Worm (Caenorhabditis elegans) whole organism, L2 larva: ENCODE measurements around the gene F59B1.2.
A peak's percentile ranks its signal among the peaks of the same experiment; 100 is the strongest.
"Not testable (repeated sequence)": the region's sequence is repeated elsewhere in the genome, so short reads cannot be mapped to it uniquely, and the experiment has no call there.

Experiments
- C34F6.9 ChIP-seq: fragments of 150-350 bp; optimal IDR thresholded peaks from 2 replicates; lab custom pipeline; 2014; ENCODE audit warnings: missing biosample characterization, missing genetic modification characterization
- F13H6.1 ChIP-seq: sonication (generic microtip); optimal IDR thresholded peaks from 2 replicates; lab custom pipeline; 2016; ENCODE audit warnings: missing genetic modification characterization, missing compliant biosample characterization
- ZK546.5 ChIP-seq: sonication (generic microtip); optimal IDR thresholded peaks from 2 replicates; lab custom pipeline; 2017; ENCODE audit warnings: missing biosample characterization, missing genetic modification characterization
- alr-1 ChIP-seq: fragments of 150-350 bp; optimal IDR thresholded peaks from 2 replicates; lab custom pipeline; 2014; ENCODE audit warnings: missing biosample characterization, missing genetic modification characterization
- aly-2 ChIP-seq: fragments of 150-350 bp; optimal IDR thresholded peaks from 2 replicates; lab custom pipeline; 2014; ENCODE audit warnings: missing biosample characterization, missing genetic modification characterization
- ceh-16 ChIP-seq: fragments of 150-350 bp; optimal IDR thresholded peaks from 2 replicates; lab custom pipeline; 2014; ENCODE audit warnings: missing biosample characterization, missing genetic modification characterization
- crh-2 ChIP-seq: sonication (generic microtip); optimal IDR thresholded peaks from 2 replicates; lab custom pipeline; 2017; ENCODE audit warnings: missing biosample characterization, missing genetic modification characterization
- dmd-4 ChIP-seq: sonication (generic microtip); optimal IDR thresholded peaks from 2 replicates; lab custom pipeline; 2017; ENCODE audit warnings: missing biosample characterization, missing genetic modification characterization
- elt-1 ChIP-seq: fragments of 150-350 bp; optimal IDR thresholded peaks from 2 replicates; lab custom pipeline; 2014; ENCODE audit warnings: missing biosample characterization, missing genetic modification characterization
- elt-3 ChIP-seq: sonication (generic microtip); optimal IDR thresholded peaks from 2 replicates; lab custom pipeline; 2017; ENCODE audit warnings: missing biosample characterization, missing genetic modification characterization
- fos-1 ChIP-seq: fragments of 150-350 bp; optimal IDR thresholded peaks from 2 replicates; lab custom pipeline; 2014; ENCODE audit warnings: missing biosample characterization, missing genetic modification characterization
- gmeb-1 ChIP-seq: fragments of 150-350 bp; optimal IDR thresholded peaks from 2 replicates; lab custom pipeline; 2014; ENCODE audit warnings: missing biosample characterization, missing genetic modification characterization
- lin-13 ChIP-seq: fragments of 150-350 bp; optimal IDR thresholded peaks from 2 replicates; lab custom pipeline; 2014; ENCODE audit warnings: missing biosample characterization, missing genetic modification reagents, missing genetic modification characterization
- lin-39 ChIP-seq: fragments of 150-350 bp; optimal IDR thresholded peaks from 2 replicates; lab custom pipeline; 2014; ENCODE audit warnings: missing biosample characterization, missing genetic modification reagents, missing genetic modification characterization
- lsy-2 ChIP-seq, 2 experiments: fragments of 150-350 bp in 1 of 2; sonication (generic microtip) in 1 of 2; optimal IDR thresholded peaks; 2 replicates each; lab custom pipeline; 2014 to 2017; ENCODE audit warnings: missing biosample characterization in 2 of 2, missing genetic modification characterization in 2 of 2
- mab-5 ChIP-seq: fragments of 150-350 bp; optimal IDR thresholded peaks from 2 replicates; lab custom pipeline; 2014; ENCODE audit warnings: missing biosample characterization, missing genetic modification characterization
- mbf-1 ChIP-seq: sonication (generic microtip); optimal IDR thresholded peaks from 2 replicates; lab custom pipeline; 2017; ENCODE audit warnings: missing biosample characterization, missing genetic modification characterization
- nhr-10 ChIP-seq: sonication (generic microtip); optimal IDR thresholded peaks from 2 replicates; lab custom pipeline; 2017; ENCODE audit warnings: missing biosample characterization, missing genetic modification characterization
- nhr-129 ChIP-seq: fragments of 150-350 bp; optimal IDR thresholded peaks from 2 replicates; lab custom pipeline; 2014; ENCODE audit warnings: missing biosample characterization, missing genetic modification characterization
- nhr-21 ChIP-seq: fragments of 150-350 bp; optimal IDR thresholded peaks from 2 replicates; lab custom pipeline; 2014; ENCODE audit warnings: missing biosample characterization, missing genetic modification characterization
- nhr-23 ChIP-seq: fragments of 150-350 bp; optimal IDR thresholded peaks from 2 replicates; lab custom pipeline; 2014; ENCODE audit warnings: missing biosample characterization, missing genetic modification reagents, missing genetic modification characterization
- nhr-25 ChIP-seq: fragments of 150-350 bp; sonication (generic microtip); optimal IDR thresholded peaks from 3 replicates; lab custom pipeline; 2014; ENCODE audit warnings: missing biosample characterization, missing genetic modification characterization
- peb-1 ChIP-seq: fragments of 150-350 bp; optimal IDR thresholded peaks from 2 replicates; lab custom pipeline; 2014; ENCODE audit warnings: missing biosample characterization, missing genetic modification characterization
- sem-4 ChIP-seq: fragments of 150-350 bp; optimal IDR thresholded peaks from 2 replicates; lab custom pipeline; 2014; ENCODE audit warnings: missing biosample characterization, missing genetic modification reagents, missing genetic modification characterization
- skn-1 ChIP-seq: sonication (generic microtip); optimal IDR thresholded peaks from 2 replicates; lab custom pipeline; 2017; ENCODE audit warnings: missing biosample characterization, missing genetic modification characterization
- sma-3 ChIP-seq: sonication (generic microtip); optimal IDR thresholded peaks from 2 replicates; lab custom pipeline; 2016; ENCODE audit warnings: missing genetic modification reagents, missing genetic modification characterization, missing compliant biosample characterization
- sma-9 ChIP-seq, 2 experiments: fragments of 150-350 bp in 1 of 2; sonication (generic microtip) in 1 of 2; optimal IDR thresholded peaks; 2 replicates each; lab custom pipeline; 2014 to 2016; ENCODE audit warnings: missing genetic modification characterization in 2 of 2, mild to moderate bottlenecking in 1 of 2, missing biosample characterization in 1 of 2, missing compliant biosample characterization in 1 of 2, missing genetic modification reagents in 1 of 2, moderate library complexity in 1 of 2
- snpc-4 ChIP-seq: fragments of 150-350 bp; optimal IDR thresholded peaks from 2 replicates; lab custom pipeline; 2014; ENCODE audit warnings: missing biosample characterization, missing genetic modification characterization
- unc-39 ChIP-seq: fragments of 150-350 bp; optimal IDR thresholded peaks from 2 replicates; lab custom pipeline; 2014; ENCODE audit warnings: missing biosample characterization, missing genetic modification characterization
- unc-55 ChIP-seq: fragments of 150-350 bp; sonication (generic microtip); optimal IDR thresholded peaks from 3 replicates; lab custom pipeline; 2014; ENCODE audit warnings: missing biosample characterization, missing genetic modification reagents, missing genetic modification characterization
- zag-1 ChIP-seq: fragments of 150-350 bp; optimal IDR thresholded peaks from 2 replicates; lab custom pipeline; 2014; ENCODE audit warnings: missing biosample characterization, missing genetic modification characterization

Gene F59B1.2

DNA sequence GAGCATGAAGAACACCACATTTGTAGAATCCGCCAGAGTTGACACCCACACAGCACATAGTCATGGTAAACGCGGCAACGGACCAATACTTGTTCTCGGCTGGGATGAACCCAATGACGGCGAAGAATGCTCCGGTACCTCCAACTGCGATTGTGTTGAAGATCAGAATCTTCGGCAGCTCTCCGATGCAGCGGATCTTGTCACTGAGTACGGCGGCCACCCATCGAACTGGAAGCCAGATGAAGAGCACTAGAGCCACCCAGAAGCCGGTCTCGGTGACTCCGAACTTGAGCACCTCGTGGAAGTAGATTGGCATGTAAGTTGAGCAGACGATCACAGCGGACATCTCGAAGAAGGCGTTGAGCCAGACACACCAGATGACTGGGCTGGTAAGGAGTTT lies 20.1 kb upstream of the F59B1.2 start:
- TF ChIP-seq zag-1 (tag; lab: Kevin White, UChicago) (no peak), lin-39 (tag; lab: Kevin White, UChicago) (no peak), nhr-23 (no peak), unc-55 (no peak), F13H6.1 (tag; lab: Kevin White, UChicago) (no peak), dmd-4 (tag; lab: Kevin White, UChicago) (no peak), skn-1 (tag; lab: Kevin White, UChicago) (no peak), mbf-1 (tag; lab: Kevin White, UChicago) (no peak)
- TF ChIP-seq, all 48 proteins: peak for 0

DNA sequence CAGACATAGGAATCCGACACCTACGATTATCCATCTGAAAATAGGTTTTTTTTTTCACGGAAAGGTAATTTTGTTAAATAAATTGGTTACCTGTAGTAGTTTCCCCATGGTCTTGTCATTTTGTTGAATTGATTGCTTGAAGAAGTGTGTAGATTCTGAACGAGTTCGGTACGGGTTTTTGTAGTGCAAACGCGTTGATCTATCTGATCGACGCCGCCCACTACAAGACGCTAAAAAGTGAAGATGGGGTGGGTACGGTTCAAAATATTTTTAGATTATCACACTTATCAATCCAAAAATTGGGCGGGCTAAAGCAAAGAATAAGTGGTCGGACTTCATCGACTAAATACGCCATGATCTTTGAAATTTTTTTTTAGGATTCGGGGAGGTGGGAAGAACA lies 18.7 kb upstream of the F59B1.2 start, which contains the start of gene T22F3.11:
TSS of gene T22F3.11 (minus strand) at position 157 of the 400 bp plus-strand sequence.
- TF ChIP-seq peb-1 (tag; lab: Kevin White, UChicago): no peak
- TF ChIP-seq ceh-16: no peak
- TF ChIP-seq alr-1 (tag; lab: Kevin White, UChicago): no peak
- no peak for TF ChIP-seq nhr-25 (tag; lab: Kevin White, UChicago)
- no peak for TF ChIP-seq C34F6.9 (tag; lab: Kevin White, UChicago)
- TF ChIP-seq crh-2 (tag; lab: Kevin White, UChicago): no peak
- no peak for TF ChIP-seq unc-55

DNA sequence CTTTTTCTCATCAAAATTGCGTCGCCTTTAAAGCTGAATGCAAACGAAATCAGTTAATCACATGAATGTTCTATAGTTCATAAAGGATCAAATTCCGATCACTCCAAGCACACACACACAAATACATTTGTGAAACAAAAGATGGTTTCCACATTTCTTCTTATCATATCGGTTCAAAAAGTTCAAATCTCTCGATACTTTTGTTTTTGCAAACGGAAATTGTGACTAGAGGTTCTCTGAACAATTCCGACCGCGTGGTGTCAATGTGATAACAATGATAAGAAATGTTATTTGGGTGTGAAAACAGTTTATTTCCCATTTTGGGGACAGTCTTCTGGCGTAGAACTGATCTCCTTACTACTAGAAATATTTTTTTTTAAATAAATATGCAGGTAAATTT lies 16.3 kb upstream of the F59B1.2 start:
- TF ChIP-seq sem-4 (tag; lab: Kevin White, UChicago) (no peak), sma-9 (GFP tag; optimal IDR thresholded peaks at IDR 0.05; lab: Kevin White, UChicago) (peak; percentile 59), sma-9 (tag; optimal IDR thresholded peaks at IDR 0.05; lab: Kevin White, UChicago) (no peak), nhr-21 (tag; lab: Kevin White, UChicago) (peak; percentile 35)

DNA sequence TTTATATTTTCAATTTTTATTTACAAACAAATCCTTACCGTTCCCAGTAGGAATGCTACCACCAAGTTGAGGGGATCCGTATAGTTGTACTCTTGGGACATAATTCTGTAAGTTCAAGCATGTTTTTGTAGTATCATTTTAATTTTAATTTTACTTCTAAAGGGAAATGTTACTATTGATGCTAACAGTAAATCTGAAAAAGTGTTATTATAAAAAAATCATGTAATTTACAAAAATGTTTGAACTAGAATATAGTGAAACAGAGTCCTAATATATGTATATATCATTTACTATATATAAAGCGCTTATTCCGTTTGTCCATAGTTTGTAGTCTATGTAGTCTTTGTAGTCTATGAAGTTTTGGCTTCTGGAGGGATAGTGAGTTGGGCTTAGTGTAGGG lies 12.5 kb upstream of the F59B1.2 start, which contains the start of gene srx-93:
TSS of gene srx-93 (minus strand) at position 101 of the 400 bp plus-strand sequence.
- not testable (repeated sequence) for TF ChIP-seq nhr-23; nhr-21 (tag; lab: Kevin White, UChicago); C34F6.9 (tag; lab: Kevin White, UChicago)

DNA sequence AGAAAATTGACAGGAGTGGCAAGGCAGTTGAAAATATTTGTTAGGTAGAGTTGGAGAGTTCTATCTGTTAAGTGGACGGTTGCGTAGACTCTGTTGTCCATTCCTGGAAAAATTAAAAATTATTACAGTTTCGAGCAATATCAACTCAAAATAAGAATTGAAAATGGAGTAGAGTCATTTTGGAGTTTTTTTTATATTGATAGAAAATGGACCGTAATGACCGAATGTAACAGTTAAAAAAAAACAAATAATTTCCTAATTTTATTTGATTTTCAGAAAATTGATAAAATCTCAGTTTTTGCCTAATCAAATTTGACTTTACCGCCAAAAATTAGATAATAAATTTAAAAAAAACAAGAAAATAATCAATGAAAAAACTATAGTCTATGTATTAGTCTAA lies 6.2 kb upstream of the F59B1.2 start, which contains the start of gene F59B1.4:
TSS of gene F59B1.4 (minus strand) at position 101 of the 400 bp plus-strand sequence.
- no peak for TF ChIP-seq ZK546.5
- no peak for TF ChIP-seq snpc-4 (tag; lab: Kevin White, UChicago)
- TF ChIP-seq skn-1 (tag; lab: Kevin White, UChicago): no peak

DNA sequence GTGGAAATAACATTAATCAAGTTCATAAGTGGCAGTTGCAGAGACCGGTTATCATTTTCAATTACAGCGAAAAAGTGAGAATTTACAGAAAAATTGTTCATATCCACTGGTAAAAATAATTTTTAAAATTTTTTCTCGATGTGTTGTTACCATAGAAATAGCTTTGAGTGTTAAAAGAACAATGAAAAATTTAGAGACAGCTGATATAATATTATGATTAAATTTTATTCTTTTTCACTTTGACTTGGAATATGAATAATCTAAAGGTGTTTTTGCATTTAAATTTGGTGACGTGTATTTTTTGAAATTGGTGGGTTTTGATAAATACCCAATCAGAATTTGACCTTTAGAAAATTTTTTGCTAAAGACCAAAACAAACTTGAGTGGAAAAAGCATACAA lies 1.6 kb upstream of the F59B1.2 start, which contains the start of gene F59B1.6:
TSS of gene F59B1.6 (minus strand) at position 101 of the 400 bp plus-strand sequence.
- TF ChIP-seq mab-5 (tag; lab: Kevin White, UChicago): no peak
- TF ChIP-seq snpc-4 (tag; lab: Kevin White, UChicago): no peak
- no peak for TF ChIP-seq dmd-4 (tag; lab: Kevin White, UChicago)

DNA sequence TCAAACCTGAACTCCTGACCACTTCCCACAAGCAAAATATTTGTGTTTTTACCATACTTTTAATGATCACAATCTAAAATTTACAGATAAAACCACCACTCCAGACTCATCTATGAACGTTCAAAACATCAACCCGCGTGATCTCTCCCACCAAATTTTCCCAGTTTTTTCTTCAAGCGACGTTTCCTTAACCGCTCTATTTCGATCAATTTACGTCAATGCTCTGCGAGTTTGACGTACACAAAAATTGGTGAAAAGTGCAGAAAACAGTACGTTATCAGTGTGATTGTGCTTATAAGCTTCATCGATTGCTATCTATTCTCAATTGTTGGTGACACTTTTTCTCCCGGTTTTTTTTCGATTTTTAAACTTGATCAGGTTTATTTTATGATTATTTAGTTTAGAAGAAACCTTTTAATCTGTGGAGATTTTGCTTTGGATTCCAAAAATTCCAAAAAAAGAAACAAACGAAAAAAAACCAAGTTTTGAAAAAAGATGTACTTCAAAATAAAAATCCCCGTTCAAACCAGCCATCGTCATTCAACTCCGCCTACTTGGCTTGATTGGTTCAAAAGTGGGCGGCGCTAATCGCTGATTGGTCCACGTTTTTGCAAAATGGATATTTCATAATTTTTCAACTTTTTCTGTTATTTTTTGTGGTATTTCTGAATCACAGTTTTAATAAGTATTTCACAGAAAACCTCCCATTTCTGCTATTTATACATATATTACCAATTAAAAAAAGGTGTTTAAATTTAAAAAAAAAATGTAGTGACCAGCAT lies 701 bp upstream of the F59B1.2 start:
- TF ChIP-seq sma-3: no peak
- no peak for TF ChIP-seq nhr-10
- no peak for TF ChIP-seq elt-1 (tag; lab: Kevin White, UChicago)
- TF ChIP-seq sma-9 (GFP tag; optimal IDR thresholded peaks at IDR 0.05; lab: Kevin White, UChicago): peak; percentile 68
- no peak for TF ChIP-seq sma-9 (tag; optimal IDR thresholded peaks at IDR 0.05; lab: Kevin White, UChicago)
- no peak for TF ChIP-seq lin-13 (GFP tag; lab: Kevin White, UChicago)
- no peak for TF ChIP-seq mab-5 (tag; lab: Kevin White, UChicago)
- TF ChIP-seq gmeb-1: peak; percentile 21
- no peak for TF ChIP-seq aly-2
- TF ChIP-seq lsy-2 (tag; optimal IDR thresholded peaks at IDR 0.05; lab: Kevin White, UChicago): no peak
- no peak for TF ChIP-seq elt-3 (tag; lab: Kevin White, UChicago)
- TF ChIP-seq crh-2 (tag; lab: Kevin White, UChicago): peak; percentile 48
- no peak for TF ChIP-seq unc-39
- TF ChIP-seq F13H6.1 (tag; lab: Kevin White, UChicago): peak; percentile 15
- TF ChIP-seq fos-1 (tag; lab: Kevin White, UChicago): peak; percentile 46
- TF ChIP-seq ZK546.5: no peak
- no peak for TF ChIP-seq sem-4 (tag; lab: Kevin White, UChicago)
- TF ChIP-seq nhr-129: peak; percentile 38
